Worm (Caenorhabditis elegans) whole organism, midembryonic: ENCODE results near the gene dpy-21.
"Not testable (repeated sequence)": the region's sequence is repeated elsewhere in the genome, so short reads cannot be mapped to it uniquely, and the experiment has no call there.

Experiments used
- cog-1 ChIP-seq: sonication (generic microtip); optimal IDR thresholded peaks from 2 replicates; lab custom pipeline; 2016; ENCODE audit warnings: missing genetic modification characterization, missing compliant biosample characterization
- flt-1 ChIP-seq: fragments of 200-800 bp; sonication (Bioruptor generic); IDR thresholded peaks from 2 replicates; pipeline ENCODE4 v1.3.6; 2022; ENCODE audit warnings: missing genetic modification characterization, missing compliant biosample characterization
- klf-2 ChIP-seq: fragments of 200-800 bp; sonication (Bioruptor generic); conservative IDR thresholded peaks from 2 replicates; pipeline ENCODE4 v1.3.6; 2022; ENCODE audit warnings: missing genetic modification reagents, missing genetic modification characterization, missing compliant biosample characterization
- med-1 ChIP-seq: sonication (generic microtip); optimal IDR thresholded peaks from 2 replicates; lab custom pipeline; 2017; ENCODE audit warnings: missing genetic modification characterization, mild to moderate bottlenecking, missing compliant biosample characterization, antibody characterized with exemption, missing genetic modification reagents; ENCODE audit not compliant: insufficient read depth
- ref-1 ChIP-seq: fragments of 200-800 bp; sonication (Bioruptor generic); conservative IDR thresholded peaks from 2 replicates; pipeline ENCODE4 v1.3.6; 2022; ENCODE audit warnings: missing genetic modification reagents, missing genetic modification characterization, missing compliant biosample characterization
- tab-1 ChIP-seq: fragments of 200-800 bp; sonication (Bioruptor generic); IDR thresholded peaks from 2 replicates; pipeline ENCODE4 v1.3.6; 2022; ENCODE audit warnings: missing genetic modification characterization, missing compliant biosample characterization
- ztf-23 ChIP-seq: fragments of 200-800 bp; sonication (Bioruptor generic); IDR thresholded peaks from 2 replicates; pipeline ENCODE4 v1.3.6; 2022; ENCODE audit warnings: missing genetic modification reagents, missing genetic modification characterization, missing compliant biosample characterization
- ztf-29 ChIP-seq: fragments of 200-800 bp; sonication (Bioruptor generic); IDR thresholded peaks from 2 replicates; pipeline ENCODE4 v1.3.6; 2022; ENCODE audit warnings: missing genetic modification reagents, missing genetic modification characterization, missing compliant biosample characterization

DNA sequence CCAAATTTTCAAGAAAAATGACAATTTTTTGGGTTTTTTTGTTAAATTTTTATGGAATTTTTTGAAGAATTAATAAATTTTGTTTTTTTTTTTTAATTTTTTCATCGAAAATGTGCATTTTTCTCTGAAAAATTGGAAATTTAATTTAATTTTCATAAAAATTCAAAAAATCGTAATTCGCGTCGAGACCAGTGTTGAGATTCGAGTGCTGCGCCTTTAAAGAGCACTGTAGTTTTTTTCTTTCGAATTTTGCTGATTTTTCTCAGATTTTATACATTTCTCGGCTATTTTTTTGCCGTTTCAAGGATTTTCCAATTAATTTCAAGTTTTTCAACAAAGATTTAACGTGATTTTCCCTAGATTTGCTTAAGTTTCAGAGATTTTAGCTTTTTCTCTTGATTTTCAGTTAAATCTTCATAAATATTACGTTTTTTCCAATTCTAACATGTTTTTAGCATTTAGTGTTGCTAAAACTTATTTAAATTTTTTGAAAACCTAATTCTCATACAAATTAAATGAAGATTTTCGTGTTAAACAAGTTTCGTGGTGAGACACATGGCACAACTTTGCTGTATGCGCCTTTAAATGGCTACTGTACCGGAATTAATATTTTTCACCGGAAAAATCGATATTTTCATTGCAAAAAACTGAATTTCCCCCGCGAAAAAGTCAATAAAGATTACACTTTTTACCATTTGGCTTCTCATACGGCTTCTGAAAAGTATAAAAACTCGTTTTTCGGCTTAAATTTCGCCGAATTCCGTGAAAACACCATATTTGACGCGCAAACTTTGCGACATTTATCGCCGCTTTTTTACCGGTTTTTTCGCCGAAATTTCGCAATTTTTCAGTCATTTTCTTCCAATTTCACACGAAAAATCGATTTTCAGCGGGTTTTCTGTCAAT, 24.6 kb downstream of the dpy-21 start, which contains the start of gene usp-50:
- TF ChIP-seq flt-1 (GFP tag; lab: Robert Waterston, UW); tab-1; cog-1; klf-2 (GFP tag; lab: Robert Waterston, UW); med-1 (GFP tag; lab: Kevin White, UChicago); ref-1; ztf-23 (GFP tag; lab: Robert Waterston, UW): not testable (repeated sequence)
- TF ChIP-seq ztf-29 (GFP tag; lab: Robert Waterston, UW): peak; percentile 53; the same call in 1 of the 2 replicates
